Worm (Caenorhabditis elegans) whole organism, L2 larva: ENCODE data around the gene metl-2.

Experiments used
- ceh-82 ChIP-seq: fragments of 150-350 bp; optimal IDR thresholded peaks from 2 replicates; lab custom pipeline; 2014; ENCODE audit warnings: missing biosample characterization, missing genetic modification characterization
- elt-1 ChIP-seq: fragments of 150-350 bp; optimal IDR thresholded peaks from 2 replicates; lab custom pipeline; 2014; ENCODE audit warnings: missing biosample characterization, missing genetic modification characterization
- elt-3 ChIP-seq: sonication (generic microtip); optimal IDR thresholded peaks from 2 replicates; lab custom pipeline; 2017; ENCODE audit warnings: missing biosample characterization, missing genetic modification characterization
- fos-1 ChIP-seq: fragments of 150-350 bp; optimal IDR thresholded peaks from 2 replicates; lab custom pipeline; 2014; ENCODE audit warnings: missing biosample characterization, missing genetic modification characterization
- lin-11 ChIP-seq: fragments of 150-350 bp; sonication (generic microtip); optimal IDR thresholded peaks from 2 replicates; lab custom pipeline; 2014; ENCODE audit warnings: missing biosample characterization, missing genetic modification characterization, inconsistent platforms, mixed read lengths
- lin-39 ChIP-seq: fragments of 150-350 bp; optimal IDR thresholded peaks from 2 replicates; lab custom pipeline; 2014; ENCODE audit warnings: missing biosample characterization, missing genetic modification reagents, missing genetic modification characterization
- nhr-11 ChIP-seq: fragments of 150-350 bp; optimal IDR thresholded peaks from 2 replicates; lab custom pipeline; 2014; ENCODE audit warnings: missing biosample characterization, missing genetic modification characterization
- nhr-6 ChIP-seq: fragments of 150-350 bp; optimal IDR thresholded peaks from 2 replicates; lab custom pipeline; 2014; ENCODE audit warnings: missing biosample characterization, missing genetic modification characterization
- unc-62 ChIP-seq: fragments of 150-350 bp; optimal IDR thresholded peaks from 2 replicates; lab custom pipeline; 2014; ENCODE audit warnings: missing biosample characterization, missing genetic modification reagents, missing genetic modification characterization

- no peak for TF ChIP-seq elt-3 (tag; lab: Kevin White, UChicago)
- no peak for TF ChIP-seq unc-62
- TF ChIP-seq nhr-6 (tag; lab: Kevin White, UChicago), result no peak
- TF ChIP-seq fos-1 (tag; lab: Kevin White, UChicago), result no peak
- no peak for TF ChIP-seq lin-39 (tag; lab: Kevin White, UChicago)
- no peak for TF ChIP-seq ceh-82 (tag; lab: Kevin White, UChicago)
- no peak for TF ChIP-seq nhr-11 (tag; lab: Kevin White, UChicago)
- TF ChIP-seq elt-1 (tag; lab: Kevin White, UChicago), result no peak
- no peak for TF ChIP-seq lin-11 (tag; lab: Kevin White, UChicago)
These were observed 23.2 kb upstream of the metl-2 start for ce11 chrII:14946545-14946944.
